Fruit fly (Drosophila melanogaster) whole organism, embryonic: ENCODE data around the gene Pat1.

Experiments used
- Gug ChIP-seq: fragments of 200-800 bp; sonication (Bioruptor generic); IDR thresholded peaks from 4 replicates; pipeline ENCODE4 v1.3.6; 2022; ENCODE audit warnings: missing biosample characterization, missing genetic modification characterization
- cad ChIP-seq: fragments of >200 bp; optimal IDR thresholded peaks from 2 replicates; lab custom pipeline; 2017; ENCODE audit warnings: missing biosample characterization, missing genetic modification characterization

dm6 chrX:6601144-6601543 is 10.6 kb downstream of the Pat1 start:
- TF ChIP-seq Gug (GFP tag; lab: Robert Waterston, UW) (no peak), cad (GFP tag; lab: Kevin White, UChicago) (no peak)
